Worm (Caenorhabditis elegans): ENCODE results near the gene hsd-3.

DNA sequence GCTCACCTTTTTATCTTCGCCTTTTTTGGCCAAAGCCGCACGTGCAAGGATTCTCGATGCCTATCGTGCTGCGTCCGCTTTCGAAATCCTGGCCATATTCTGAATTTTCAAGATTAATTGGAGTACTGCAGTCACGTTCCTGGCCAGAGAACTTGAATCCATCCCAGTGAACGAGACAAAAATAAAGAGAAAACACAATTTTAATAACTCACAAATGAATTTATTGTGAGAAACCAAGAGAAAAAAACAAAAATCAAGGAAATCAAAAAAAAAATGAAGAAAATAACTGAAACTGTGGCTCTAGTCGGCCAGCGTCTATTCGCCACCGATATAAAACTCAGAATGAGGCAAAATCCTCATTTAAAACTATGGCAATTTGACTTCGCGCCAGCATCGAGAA lies 50.1 kb downstream of the hsd-3 start, which contains the start of gene C24H10.4:
- TF ChIP-seq hsf-1 (GFP tag; IDR thresholded peaks at IDR 0.05) (no peak), zim-3 (tag; optimal IDR thresholded peaks at IDR 0.05) (no peak), lin-54 (GFP tag; optimal IDR thresholded peaks at IDR 0.05) (no peak), sea-2 (GFP tag; IDR thresholded peaks at IDR 0.05) (no peak), F22D6.2 (tag; optimal IDR thresholded peaks at IDR 0.05) (no peak), ama-1 (optimal IDR thresholded peaks at IDR 0.05) (no peak), ama-1 (GFP tag; optimal IDR thresholded peaks at IDR 0.05) (no peak)
